Worm (Caenorhabditis elegans) whole organism, L4/young adult: ENCODE data around the gene K01A12.4.

Experiments used
- W03F9.2 ChIP-seq: fragments of 150-350 bp; optimal IDR thresholded peaks from 2 replicates; lab custom pipeline; 2014; ENCODE audit warnings: missing biosample characterization, missing genetic modification characterization
- dao-5 ChIP-seq: sonication (generic microtip); optimal IDR thresholded peaks from 2 replicates; lab custom pipeline; 2016; ENCODE audit warnings: missing genotype, missing genetic modification characterization, moderate library complexity, missing compliant biosample characterization
- him-1 ChIP-seq: sonication (generic microtip); optimal IDR thresholded peaks from 2 replicates; lab custom pipeline; 2016; ENCODE audit warnings: missing genotype, missing genetic modification reagents, missing genetic modification characterization, missing compliant biosample characterization

Gene K01A12.4

ce11 chrX:8638679-8639184, 28.0 kb downstream of the K01A12.4 start:
- TF ChIP-seq him-1 (tag; lab: Kevin White, UChicago) (no peak), W03F9.2 (tag; lab: Kevin White, UChicago) (no peak), dao-5 (no peak)

- TF ChIP-seq dao-5 (no peak), W03F9.2 (tag; lab: Kevin White, UChicago) (peak; percentile 1), him-1 (tag; lab: Kevin White, UChicago) (no peak)
Measured at ce11 chrX:8640654-8641053, 29.9 kb downstream of the K01A12.4 start.

- TF ChIP-seq W03F9.2 (tag; lab: Kevin White, UChicago), result no peak
Measured at ce11 chrX:8643817-8644216, 33.1 kb downstream of the K01A12.4 start, which contains the start of gene stg-2. stg-2 (minus strand) TSS chrX:8643917.

ce11 chrX:8646287-8646686, 35.6 kb downstream of the K01A12.4 start:
- peak; percentile 68 for TF ChIP-seq him-1 (tag; lab: Kevin White, UChicago)
- peak; percentile 6 for TF ChIP-seq W03F9.2 (tag; lab: Kevin White, UChicago)
- no peak for TF ChIP-seq dao-5

- no peak for TF ChIP-seq W03F9.2 (tag; lab: Kevin White, UChicago)
- no peak for TF ChIP-seq him-1 (tag; lab: Kevin White, UChicago)
- TF ChIP-seq dao-5, result no peak
Measured at ce11 chrX:8646997-8647396, 36.3 kb downstream of the K01A12.4 start, which contains the start of gene F12D9.2. F12D9.2 (minus strand) TSS chrX:8647097.

DNA sequence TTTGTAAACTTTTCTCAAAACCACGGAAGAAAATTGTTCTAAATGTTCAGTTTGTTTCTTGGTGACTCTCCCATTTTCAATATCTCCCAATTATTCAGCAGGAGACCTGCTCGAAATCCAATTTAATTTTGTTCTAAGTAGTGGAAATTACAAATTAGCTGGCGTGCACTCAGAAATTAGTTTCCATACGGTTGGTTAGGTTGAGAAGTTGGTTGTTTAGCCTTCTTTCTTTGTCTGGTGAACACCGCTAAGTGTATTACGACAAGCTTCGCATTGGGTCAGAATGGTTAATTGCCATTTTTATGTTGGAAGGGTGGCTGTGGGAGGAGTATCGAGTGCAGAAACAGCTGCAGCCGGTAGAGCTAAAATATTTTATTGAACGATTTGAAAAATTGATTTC, 37.9 kb downstream of the K01A12.4 start:
- TF ChIP-seq him-1 (tag; lab: Kevin White, UChicago) (no peak), W03F9.2 (tag; lab: Kevin White, UChicago) (no peak), dao-5 (no peak)

DNA sequence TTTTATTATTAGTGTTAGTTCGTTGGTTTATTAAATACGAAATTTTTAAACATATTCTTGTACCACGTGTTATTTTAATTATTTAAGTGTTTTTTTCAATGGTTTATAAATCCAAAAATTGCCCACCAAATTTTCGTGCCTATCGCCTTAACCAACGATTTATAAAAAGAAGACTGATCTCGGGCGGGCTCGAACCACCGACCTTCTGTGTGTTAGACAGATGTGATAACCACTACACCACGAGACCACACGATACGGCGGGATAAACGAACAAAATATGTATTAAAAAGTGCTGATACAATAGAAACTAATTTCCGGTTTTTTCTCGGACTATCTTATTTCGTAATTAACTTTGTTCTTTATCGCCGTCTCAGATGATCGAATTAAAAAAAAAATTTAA, 39.8 kb downstream of the K01A12.4 start:
- no peak for TF ChIP-seq him-1 (tag; lab: Kevin White, UChicago)
- TF ChIP-seq W03F9.2 (tag; lab: Kevin White, UChicago), result no peak
- no peak for TF ChIP-seq dao-5

- TF ChIP-seq dao-5 (no peak), him-1 (tag; lab: Kevin White, UChicago) (no peak), W03F9.2 (tag; lab: Kevin White, UChicago) (no peak)
Measured at ce11 chrX:8656019-8656418, 45.3 kb downstream of the K01A12.4 start.

DNA sequence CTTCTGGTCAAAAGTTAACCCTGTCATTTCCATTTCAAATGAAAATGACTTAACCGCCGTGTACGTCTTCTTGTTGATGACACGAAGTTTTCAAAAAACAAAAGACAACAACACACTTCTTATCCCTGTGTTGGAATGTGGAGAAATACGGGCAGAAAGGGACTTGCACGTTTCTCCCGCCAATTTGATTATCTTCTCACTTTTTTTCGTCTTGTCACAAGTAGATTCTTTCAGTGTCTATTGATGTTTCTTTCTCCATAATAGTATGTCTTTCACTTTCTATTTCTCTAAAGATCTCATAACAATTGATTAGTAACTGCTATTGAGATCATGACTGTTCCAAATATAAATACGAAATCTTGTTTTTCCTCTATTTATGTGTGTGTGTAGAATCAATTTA, 48.8 kb downstream of the K01A12.4 start:
- TF ChIP-seq dao-5, result no peak

ce11 chrX:8660319-8660718, 49.6 kb downstream of the K01A12.4 start, which contains the start of gene rig-1:
rig-1 (plus strand) TSS chrX:8660619.
- no peak for TF ChIP-seq him-1 (tag; lab: Kevin White, UChicago)
- no peak for TF ChIP-seq W03F9.2 (tag; lab: Kevin White, UChicago)
- no peak for TF ChIP-seq dao-5

DNA sequence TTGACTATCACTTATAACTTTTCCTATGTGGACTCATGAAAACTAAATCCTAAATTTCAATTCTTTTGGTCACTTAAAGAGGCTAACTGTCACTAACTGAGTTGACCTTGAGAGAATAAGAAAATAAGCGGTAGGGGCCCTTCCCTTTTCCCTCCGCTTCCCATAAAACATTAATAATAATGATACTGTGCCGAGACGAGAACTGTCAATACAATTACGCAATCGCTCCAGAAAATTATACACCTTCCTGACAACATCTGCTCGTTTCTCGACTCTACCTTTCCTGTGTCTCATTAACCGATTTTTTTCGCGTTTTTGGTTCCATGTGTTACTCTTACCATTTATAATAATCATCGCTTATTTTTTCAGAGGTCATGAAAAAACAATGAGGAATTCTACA, 50.2 kb downstream of the K01A12.4 start:
- TF ChIP-seq W03F9.2 (tag; lab: Kevin White, UChicago), result no peak
- no peak for TF ChIP-seq dao-5
- TF ChIP-seq him-1 (tag; lab: Kevin White, UChicago), result no peak
